Worm (Caenorhabditis elegans) whole organism, L1 larva: ENCODE results near the gene F42G2.7.

ENCODE experiments used
- C04F5.9 ChIP-seq: sonication (generic microtip); optimal IDR thresholded peaks from 2 replicates; lab custom pipeline; 2016; ENCODE audit warnings: missing genetic modification characterization, missing compliant biosample characterization
- C34B4.2 ChIP-seq: sonication (generic microtip); optimal IDR thresholded peaks from 2 replicates; lab custom pipeline; 2017; ENCODE audit warnings: mild to moderate bottlenecking, missing genetic modification characterization, missing compliant biosample characterization
- F16B12.6 ChIP-seq: fragments of 150-350 bp; optimal IDR thresholded peaks from 2 replicates; lab custom pipeline; 2014; ENCODE audit warnings: missing biosample characterization, missing genetic modification characterization
- alr-1 ChIP-seq: fragments of 200-800 bp; sonication (Bioruptor generic); optimal IDR thresholded peaks from 2 replicates; lab custom pipeline; 2018; ENCODE audit warnings: borderline replicate concordance, mild to moderate bottlenecking, missing genetic modification characterization, missing compliant biosample characterization
- aly-2 ChIP-seq: fragments of 150-350 bp; optimal IDR thresholded peaks from 2 replicates; lab custom pipeline; 2014; ENCODE audit warnings: missing biosample characterization, missing genetic modification characterization
- blmp-1 ChIP-seq: fragments of 150-350 bp; optimal IDR thresholded peaks from 2 replicates; lab custom pipeline; 2014; ENCODE audit warnings: missing biosample characterization, missing genetic modification characterization
- ceh-63 ChIP-seq: fragments of 200-800 bp; sonication (Bioruptor generic); optimal IDR thresholded peaks from 2 replicates; lab custom pipeline; 2018; ENCODE audit warnings: mild to moderate bottlenecking, missing genetic modification characterization, missing compliant biosample characterization
- ceh-88 ChIP-seq: fragments of 200-800 bp; sonication (Bioruptor generic); IDR thresholded peaks from 2 replicates; pipeline ENCODE4 v1.3.6; 2022; ENCODE audit warnings: missing genetic modification characterization, missing compliant biosample characterization
- ceh-90 ChIP-seq: sonication (generic microtip); optimal IDR thresholded peaks from 2 replicates; lab custom pipeline; 2016; ENCODE audit warnings: missing genetic modification characterization, missing compliant biosample characterization
- dpl-1 ChIP-seq, 3 experiments: fragments of 150-350 bp in 2 of 3; sonication (generic microtip) in 1 of 3; optimal IDR thresholded peaks; 2 replicates each; lab custom pipeline; 2014 to 2017; ENCODE audit warnings: missing biosample characterization in 3 of 3, missing genetic modification characterization in 3 of 3, missing genetic modification reagents in 3 of 3
- dsc-1 ChIP-seq: sonication (generic microtip); optimal IDR thresholded peaks from 2 replicates; lab custom pipeline; 2016; ENCODE audit warnings: mild to moderate bottlenecking, missing genetic modification characterization, missing compliant biosample characterization
- efl-1 ChIP-seq, 4 experiments: fragments of 150-350 bp; optimal IDR thresholded peaks in 3 of 4; peaks in 1 of 4; 1 replicate in 1 of 4; 2 replicates in 3 of 4; lab custom pipeline; 2014; ENCODE audit warnings: missing biosample characterization in 2 of 4, missing genetic modification characterization in 2 of 4, missing genetic modification reagents in 2 of 4
- efl-3 ChIP-seq: fragments of 200-800 bp; sonication (Bioruptor generic); optimal IDR thresholded peaks from 2 replicates; lab custom pipeline; 2018; ENCODE audit warnings: mild to moderate bottlenecking, missing genetic modification characterization, missing compliant biosample characterization
- egl-13 ChIP-seq: sonication (generic microtip); optimal IDR thresholded peaks from 2 replicates; lab custom pipeline; 2016; ENCODE audit warnings: missing genotype, missing genetic modification reagents, missing genetic modification characterization, missing compliant biosample characterization
- egl-27 ChIP-seq, 2 experiments: fragments of 150-350 bp in 1 of 2; sonication (generic microtip); optimal IDR thresholded peaks; 3 replicates each; lab custom pipeline; 2017 to 2018; ENCODE audit warnings: missing biosample characterization in 2 of 2, missing genetic modification characterization in 2 of 2, missing genetic modification reagents in 2 of 2
- elt-2 ChIP-seq: sonication (generic microtip); optimal IDR thresholded peaks from 2 replicates; lab custom pipeline; 2016; ENCODE audit warnings: missing genetic modification characterization, mild to moderate bottlenecking, inconsistent platforms, missing compliant biosample characterization, missing genetic modification reagents
- elt-3 ChIP-seq, 6 experiments: fragments of 150-350 bp in 1 of 6; sonication (generic microtip); optimal IDR thresholded peaks; 2 replicates each; lab custom pipeline; 2017 to 2018; ENCODE audit warnings: missing biosample characterization in 6 of 6, missing genetic modification characterization in 6 of 6, inconsistent platforms in 1 of 6
- ets-5 ChIP-seq: fragments of 200-800 bp; sonication (Bioruptor generic); IDR thresholded peaks from 2 replicates; pipeline ENCODE4 v1.3.6; 2022; ENCODE audit warnings: missing genetic modification characterization, missing compliant biosample characterization
- fkh-10 ChIP-seq: sonication (generic microtip); optimal IDR thresholded peaks from 2 replicates; lab custom pipeline; 2017; ENCODE audit warnings: missing biosample characterization, missing genetic modification reagents, missing genetic modification characterization
- fos-1 ChIP-seq: fragments of 150-350 bp; optimal IDR thresholded peaks from 2 replicates; lab custom pipeline; 2014; ENCODE audit warnings: missing biosample characterization, missing genetic modification characterization
- grh-1 ChIP-seq: fragments of 200-800 bp; sonication (Bioruptor generic); IDR thresholded peaks from 2 replicates; pipeline ENCODE4 v1.3.6; 2022; ENCODE audit warnings: missing genetic modification reagents, missing genetic modification characterization, missing compliant biosample characterization
- hlh-17 ChIP-seq: fragments of 200-800 bp; sonication (Bioruptor generic); optimal IDR thresholded peaks from 2 replicates; lab custom pipeline; 2018; ENCODE audit warnings: missing genetic modification characterization, mild to moderate bottlenecking, missing compliant biosample characterization, moderate library complexity, borderline replicate concordance
- irx-1 ChIP-seq: sonication (generic microtip); optimal IDR thresholded peaks from 2 replicates; lab custom pipeline; 2016; ENCODE audit warnings: missing genetic modification characterization, missing compliant biosample characterization
- lin-13 ChIP-seq: fragments of 150-350 bp; optimal IDR thresholded peaks from 2 replicates; lab custom pipeline; 2014; ENCODE audit warnings: missing biosample characterization, missing genetic modification reagents, missing genetic modification characterization
- lin-15B ChIP-seq: fragments of 150-350 bp; sonication (generic microtip); optimal IDR thresholded peaks from 3 replicates; lab custom pipeline; 2014; ENCODE audit warnings: missing biosample characterization, missing genetic modification characterization
- lin-35 ChIP-seq, 2 experiments: fragments of 150-350 bp; optimal IDR thresholded peaks; 2 replicates each; lab custom pipeline; 2014; ENCODE audit warnings: missing biosample characterization in 2 of 2, missing genetic modification characterization in 2 of 2, missing genetic modification reagents in 2 of 2
- lsy-2 ChIP-seq, 2 experiments: fragments of 150-350 bp; optimal IDR thresholded peaks; 2 replicates each; lab custom pipeline; 2014; ENCODE audit warnings: missing biosample characterization in 2 of 2, missing genetic modification characterization in 2 of 2
- mab-9 ChIP-seq: fragments of 200-800 bp; sonication (Bioruptor generic); IDR thresholded peaks from 2 replicates; pipeline ENCODE4 v1.3.6; 2022; ENCODE audit warnings: missing genetic modification reagents, missing genetic modification characterization, missing compliant biosample characterization
- mdl-1 ChIP-seq, 2 experiments: fragments of 150-350 bp; optimal IDR thresholded peaks; 2 replicates each; lab custom pipeline; 2014 to 2017; ENCODE audit warnings: missing biosample characterization in 2 of 2, missing genetic modification characterization in 2 of 2, inconsistent platforms in 1 of 2
- mef-2 ChIP-seq: fragments of 150-350 bp; optimal IDR thresholded peaks from 2 replicates; lab custom pipeline; 2014; ENCODE audit warnings: missing biosample characterization, missing genetic modification characterization
- nhr-11 ChIP-seq: fragments of 150-350 bp; optimal IDR thresholded peaks from 2 replicates; lab custom pipeline; 2014; ENCODE audit warnings: missing biosample characterization, missing genetic modification characterization
- nhr-12 ChIP-seq: sonication (generic microtip); optimal IDR thresholded peaks from 2 replicates; lab custom pipeline; 2017; ENCODE audit warnings: missing biosample characterization, missing genetic modification characterization
- nhr-237 ChIP-seq: fragments of 150-350 bp; optimal IDR thresholded peaks from 2 replicates; lab custom pipeline; 2014; ENCODE audit warnings: missing biosample characterization, missing genetic modification characterization
- nhr-28 ChIP-seq: fragments of 150-350 bp; optimal IDR thresholded peaks from 2 replicates; lab custom pipeline; 2014; ENCODE audit warnings: missing biosample characterization, missing genetic modification characterization
- nhr-76 ChIP-seq: sonication (generic microtip); optimal IDR thresholded peaks from 2 replicates; lab custom pipeline; 2017; ENCODE audit warnings: missing biosample characterization, missing genetic modification characterization
- nhr-77 ChIP-seq: fragments of 150-350 bp; optimal IDR thresholded peaks from 2 replicates; lab custom pipeline; 2014; ENCODE audit warnings: missing biosample characterization, missing genetic modification characterization
- nhr-84 ChIP-seq: sonication (generic microtip); optimal IDR thresholded peaks from 2 replicates; lab custom pipeline; 2017; ENCODE audit warnings: missing biosample characterization, missing genetic modification characterization
- pqm-1 ChIP-seq: sonication (generic microtip); optimal IDR thresholded peaks from 3 replicates; lab custom pipeline; 2017; ENCODE audit warnings: missing biosample characterization, missing genetic modification characterization
- rnt-1 ChIP-seq: sonication (generic microtip); optimal IDR thresholded peaks from 2 replicates; lab custom pipeline; 2016; ENCODE audit warnings: mild to moderate bottlenecking, missing genetic modification characterization, moderate library complexity, missing compliant biosample characterization
- skn-1 ChIP-seq: fragments of 150-350 bp; optimal IDR thresholded peaks from 2 replicates; lab custom pipeline; 2014; ENCODE audit warnings: missing biosample characterization, missing genetic modification characterization
- snpc-4 ChIP-seq: fragments of 150-350 bp; optimal IDR thresholded peaks from 2 replicates; lab custom pipeline; 2014; ENCODE audit warnings: missing biosample characterization, missing genetic modification characterization
- snu-23 ChIP-seq: sonication (generic microtip); optimal IDR thresholded peaks from 2 replicates; lab custom pipeline; 2016; ENCODE audit warnings: missing genetic modification characterization, missing compliant biosample characterization
- sox-4 ChIP-seq: sonication (generic microtip); optimal IDR thresholded peaks from 2 replicates; lab custom pipeline; 2016; ENCODE audit warnings: missing genetic modification characterization, missing compliant biosample characterization
- sptf-1 ChIP-seq: fragments of 150-350 bp; optimal IDR thresholded peaks from 2 replicates; lab custom pipeline; 2014; ENCODE audit warnings: missing biosample characterization, missing genetic modification characterization
- sup-37 ChIP-seq: fragments of 200-800 bp; sonication (Bioruptor generic); optimal IDR thresholded peaks from 2 replicates; lab custom pipeline; 2018; ENCODE audit warnings: mild to moderate bottlenecking, missing genetic modification characterization, missing compliant biosample characterization
- swsn-7 ChIP-seq: sonication (generic microtip); optimal IDR thresholded peaks from 2 replicates; lab custom pipeline; 2016; ENCODE audit warnings: missing genetic modification characterization, missing compliant biosample characterization
- unc-130 ChIP-seq: fragments of 150-350 bp; optimal IDR thresholded peaks from 2 replicates; lab custom pipeline; 2017; ENCODE audit warnings: missing biosample characterization, missing genetic modification characterization, inconsistent platforms
- unc-30 ChIP-seq: sonication (generic microtip); optimal IDR thresholded peaks from 2 replicates; lab custom pipeline; 2017; ENCODE audit warnings: missing biosample characterization, missing genetic modification characterization
- unc-62 ChIP-seq: fragments of 150-350 bp; optimal IDR thresholded peaks from 2 replicates; lab custom pipeline; 2014; ENCODE audit warnings: missing biosample characterization, missing genetic modification reagents, missing genetic modification characterization
- unc-86 ChIP-seq: sonication (generic microtip); optimal IDR thresholded peaks from 2 replicates; lab custom pipeline; 2016; ENCODE audit warnings: missing genetic modification characterization, missing compliant biosample characterization
- unc-98 ChIP-seq: fragments of 200-800 bp; sonication (Bioruptor generic); IDR thresholded peaks from 2 replicates; pipeline ENCODE4 v1.3.6; 2022; ENCODE audit warnings: missing genetic modification characterization, missing compliant biosample characterization
- xbp-1 ChIP-seq: sonication (generic microtip); optimal IDR thresholded peaks from 2 replicates; lab custom pipeline; 2016; ENCODE audit warnings: missing genetic modification characterization, missing compliant biosample characterization
- zag-1 ChIP-seq: fragments of 150-350 bp; optimal IDR thresholded peaks from 2 replicates; lab custom pipeline; 2014; ENCODE audit warnings: missing biosample characterization, missing genetic modification characterization
- zip-4 ChIP-seq: fragments of 200-800 bp; sonication (Bioruptor generic); optimal IDR thresholded peaks from 2 replicates; lab custom pipeline; 2018; ENCODE audit warnings: mild to moderate bottlenecking, missing genetic modification characterization, moderate library complexity, missing compliant biosample characterization

Gene F42G2.7

ce11 chrII:2442243-2442642 is 24.3 kb downstream of the F42G2.7 start (continued):
- TF ChIP-seq snpc-4 (no peak), dsc-1 (no peak), nhr-28 (no peak), efl-1 (optimal IDR thresholded peaks at IDR 0.05; lab: Kevin White, UChicago) (peak in 1 of 2 experiments; percentile 20), efl-1 (GFP tag; optimal IDR thresholded peaks at IDR 0.05 in 1 of 2; lab: Kevin White, UChicago) (peak in 1 of 2 experiments; percentile 92), F16B12.6 (tag; lab: Kevin White, UChicago) (no peak), mdl-1 (tag; optimal IDR thresholded peaks at IDR 0.05; lab: Kevin White, UChicago) (peak in 1 of 2 experiments; percentile 8), lin-13 (GFP tag; lab: Kevin White, UChicago) (no peak), grh-1 (GFP tag; lab: Robert Waterston, UW) (no peak), lin-15B (tag; lab: Kevin White, UChicago) (no peak), aly-2 (tag; lab: Kevin White, UChicago) (no peak), elt-2 (tag; lab: Kevin White, UChicago) (peak; percentile 12), nhr-11 (tag; lab: Kevin White, UChicago) (no peak), nhr-237 (tag; lab: Kevin White, UChicago) (no peak), unc-30 (tag; lab: Kevin White, UChicago) (no peak), ceh-88 (GFP tag; lab: Robert Waterston, UW) (no peak), sptf-1 (tag; lab: Kevin White, UChicago) (no peak), ceh-90 (tag; lab: Kevin White, UChicago) (no peak), swsn-7 (no peak), xbp-1 (tag; lab: Kevin White, UChicago) (no peak), fos-1 (tag; lab: Kevin White, UChicago) (peak; percentile 20), ets-5 (no peak), efl-3 (no peak), nhr-76 (tag; lab: Kevin White, UChicago) (no peak), dpl-1 (GFP tag; optimal IDR thresholded peaks at IDR 0.05; lab: Kevin White, UChicago) (peak in 2 of 3 experiments; percentile 20 to 21), egl-13 (tag; lab: Kevin White, UChicago) (no peak), egl-27 (tag; optimal IDR thresholded peaks at IDR 0.05; lab: Kevin White, UChicago) (no peak), lin-35 (GFP tag; optimal IDR thresholded peaks at IDR 0.05; lab: Kevin White, UChicago) (peak in 1 of 2 experiments; percentile 53), sup-37 (GFP tag; lab: Kevin White, UChicago) (no peak), lsy-2 (tag; optimal IDR thresholded peaks at IDR 0.05; lab: Kevin White, UChicago) (peak in 1 of 2 experiments; percentile 15), hlh-17 (GFP tag; lab: Kevin White, UChicago) (no peak), irx-1 (tag; lab: Kevin White, UChicago) (no peak), fkh-10 (GFP tag; lab: Kevin White, UChicago) (no peak), nhr-77 (tag; lab: Kevin White, UChicago) (no peak), nhr-84 (tag; lab: Kevin White, UChicago) (no peak), sox-4 (tag; lab: Kevin White, UChicago) (no peak), unc-86 (tag; lab: Kevin White, UChicago) (no peak), alr-1 (no peak), unc-62 (GFP tag; lab: Kevin White, UChicago) (no peak), elt-3 (tag; optimal IDR thresholded peaks at IDR 0.05; lab: Kevin White, UChicago) (peak in 1 of 6 experiments; percentile 34), ceh-63 (GFP tag; lab: Kevin White, UChicago) (no peak), rnt-1 (tag; lab: Kevin White, UChicago) (no peak), nhr-12 (no peak), snu-23 (GFP tag; lab: Kevin White, UChicago) (peak; percentile 40), zag-1 (tag; lab: Kevin White, UChicago) (no peak), C04F5.9 (tag; lab: Kevin White, UChicago) (no peak), blmp-1 (tag; lab: Kevin White, UChicago) (peak; percentile 75), mab-9 (GFP tag; lab: Robert Waterston, UW) (no peak), mef-2 (tag; lab: Kevin White, UChicago) (no peak), C34B4.2 (no peak), skn-1 (tag; lab: Kevin White, UChicago) (no peak), unc-130 (tag; lab: Kevin White, UChicago) (no peak), zip-4 (no peak), pqm-1 (no peak), unc-98 (GFP tag; lab: Robert Waterston, UW) (no peak)
